Fruit fly (Drosophila melanogaster) whole organism, embryonic: ENCODE measurements around the gene P58IPK.

Experiments used
- Abd-B ChIP-seq: fragments of 200-800 bp; sonication (Bioruptor generic); optimal IDR thresholded peaks from 2 replicates; lab custom pipeline; 2018; ENCODE audit warnings: missing biosample characterization, mild to moderate bottlenecking, missing genetic modification characterization, moderate library complexity
- Atf6 ChIP-seq: fragments of 200-800 bp; sonication (Bioruptor generic); IDR thresholded peaks from 2 replicates; pipeline ENCODE4 v1.3.6; 2022; ENCODE audit warnings: missing biosample characterization, missing genetic modification characterization
- Bgb ChIP-seq: fragments of 200-800 bp; sonication (Bioruptor generic); IDR thresholded peaks from 2 replicates; pipeline ENCODE4 v1.3.6; 2022; ENCODE audit warnings: missing biosample characterization, missing genetic modification characterization; ENCODE audit not compliant: partially characterized antibody
- CG10654 ChIP-seq: fragments of 200-800 bp; sonication (Bioruptor generic); optimal IDR thresholded peaks from 2 replicates; lab custom pipeline; 2016; ENCODE audit warnings: missing biosample characterization, missing genetic modification characterization
- CG11398 ChIP-seq: fragments of 200-800 bp; sonication (Bioruptor generic); optimal IDR thresholded peaks from 2 replicates; lab custom pipeline; 2016; ENCODE audit warnings: missing biosample characterization, missing genetic modification characterization
- CG13775 ChIP-seq: fragments of 200-800 bp; sonication (Bioruptor generic); optimal IDR thresholded peaks from 3 replicates; lab custom pipeline; 2017; ENCODE audit warnings: missing biosample characterization, mild to moderate bottlenecking, missing genetic modification characterization
- CG14667 ChIP-seq: fragments of 200-800 bp; sonication (Bioruptor generic); IDR thresholded peaks from 2 replicates; pipeline ENCODE4 v1.3.6; 2022; ENCODE audit warnings: missing biosample characterization, missing genetic modification characterization
- CG15479 ChIP-seq: fragments of 200-800 bp; sonication (Bioruptor generic); optimal IDR thresholded peaks from 3 replicates; lab custom pipeline; 2019; ENCODE audit warnings: missing biosample characterization, mild to moderate bottlenecking, missing genetic modification characterization, moderate library complexity
- CG15514 ChIP-seq: fragments of 200-800 bp; sonication (Bioruptor generic); optimal IDR thresholded peaks from 3 replicates; lab custom pipeline; 2017; ENCODE audit warnings: missing biosample characterization, missing genetic modification characterization, mild to moderate bottlenecking, moderate library complexity, missing genetic modification reagents
- CG17612 ChIP-seq: fragments of 200-800 bp; sonication (Bioruptor generic); IDR thresholded peaks from 2 replicates; pipeline ENCODE4 v1.3.6; 2022; ENCODE audit warnings: missing biosample characterization, missing genetic modification characterization
- CG18011 ChIP-seq: fragments of 200-800 bp; sonication (Bioruptor generic); optimal IDR thresholded peaks from 2 replicates; lab custom pipeline; 2017; ENCODE audit warnings: missing biosample characterization, missing genetic modification characterization, mild to moderate bottlenecking, moderate library complexity, missing genotype
- CG1832 ChIP-seq: fragments of 200-800 bp; sonication (Bioruptor generic); optimal IDR thresholded peaks from 2 replicates; lab custom pipeline; 2017; ENCODE audit warnings: missing biosample characterization, mild to moderate bottlenecking, missing genetic modification characterization, inconsistent platforms
- CG2875 ChIP-seq: fragments of 200-800 bp; sonication (Bioruptor generic); optimal IDR thresholded peaks from 2 replicates; lab custom pipeline; 2017; ENCODE audit warnings: missing biosample characterization, mild to moderate bottlenecking, missing genetic modification characterization, missing genetic modification reagents
- CG3995 ChIP-seq: fragments of 200-800 bp; sonication (Bioruptor generic); optimal IDR thresholded peaks from 3 replicates; lab custom pipeline; 2016; ENCODE audit warnings: missing biosample characterization, missing genetic modification characterization
- CG4328 ChIP-seq: fragments of 200-800 bp; sonication (Bioruptor generic); optimal IDR thresholded peaks from 3 replicates; lab custom pipeline; 2017; ENCODE audit warnings: missing biosample characterization, missing genetic modification reagents, missing genetic modification characterization
- CG6689 ChIP-seq: fragments of 200-800 bp; sonication (Bioruptor generic); IDR thresholded peaks from 2 replicates; pipeline ENCODE4 v1.3.6; 2022; ENCODE audit warnings: missing biosample characterization, missing genetic modification characterization
- CG7987 ChIP-seq: fragments of 200-800 bp; sonication (Bioruptor generic); optimal IDR thresholded peaks from 2 replicates; lab custom pipeline; 2018; ENCODE audit warnings: missing biosample characterization, mild to moderate bottlenecking, missing genetic modification characterization, moderate library complexity
- CG8290 ChIP-seq, 3 experiments: fragments of 200-800 bp; sonication (Bioruptor generic); optimal IDR thresholded peaks; 2 replicates each; lab custom pipeline; 2016 to 2019; ENCODE audit warnings: missing biosample characterization in 3 of 3, missing genetic modification characterization in 3 of 3, mild to moderate bottlenecking in 2 of 3, moderate library complexity in 1 of 3
- CG8478 ChIP-seq: fragments of >200 bp; optimal IDR thresholded peaks from 2 replicates; lab custom pipeline; 2018
- CG8765 ChIP-seq: fragments of 200-800 bp; sonication (Bioruptor generic); IDR thresholded peaks from 2 replicates; pipeline ENCODE4 v1.3.6; 2022; ENCODE audit warnings: missing biosample characterization, missing genetic modification characterization
- CHES-1-like ChIP-seq: fragments of 200-800 bp; sonication (Bioruptor generic); optimal IDR thresholded peaks from 2 replicates; lab custom pipeline; 2016; ENCODE audit warnings: missing biosample characterization, missing genetic modification characterization
- D19A ChIP-seq: fragments of 200-800 bp; optimal IDR thresholded peaks from 3 replicates; lab custom pipeline; 2019; ENCODE audit warnings: missing biosample characterization, mild to moderate bottlenecking, missing genetic modification characterization, moderate library complexity
- Ets65A ChIP-seq: fragments of 200-800 bp; sonication (Bioruptor generic); peaks from one replicate; lab custom pipeline; 2016; ENCODE audit warnings: missing biosample characterization, missing genetic modification characterization
- HHEX ChIP-seq: fragments of 200-800 bp; sonication (Bioruptor generic); optimal IDR thresholded peaks from 3 replicates; lab custom pipeline; 2017; ENCODE audit warnings: missing biosample characterization, mild to moderate bottlenecking, missing genetic modification characterization, missing genetic modification reagents
- Hr3 ChIP-seq: fragments of 200-800 bp; sonication (Bioruptor generic); optimal IDR thresholded peaks from 3 replicates; lab custom pipeline; 2016; ENCODE audit warnings: missing biosample characterization, missing genetic modification characterization
- MESR4 ChIP-seq: fragments of 200-800 bp; sonication (Bioruptor generic); optimal IDR thresholded peaks from 2 replicates; lab custom pipeline; 2018; ENCODE audit warnings: missing biosample characterization, mild to moderate bottlenecking, missing genetic modification characterization, moderate library complexity
- Nf-YB ChIP-seq: fragments of 200-800 bp; sonication (Bioruptor generic); optimal IDR thresholded peaks from 3 replicates; lab custom pipeline; 2019; ENCODE audit warnings: missing biosample characterization, mild to moderate bottlenecking, missing genetic modification characterization, moderate library complexity
- Pdp1 ChIP-seq, 2 experiments: fragments of 200-800 bp; sonication (Bioruptor generic); optimal IDR thresholded peaks; 3 replicates each; lab custom pipeline; 2016; ENCODE audit warnings: missing biosample characterization in 2 of 2, missing genetic modification characterization in 2 of 2, mild to moderate bottlenecking in 1 of 2, moderate library complexity in 1 of 2
- Sox100B ChIP-seq: fragments of 200-800 bp; sonication (Bioruptor generic); optimal IDR thresholded peaks from 3 replicates; lab custom pipeline; 2018; ENCODE audit warnings: missing biosample characterization, mild to moderate bottlenecking, missing genetic modification characterization
- Taf1 ChIP-seq: fragments of 200-800 bp; sonication (Bioruptor generic); IDR thresholded peaks from 2 replicates; pipeline ENCODE4 v1.3.6; 2022; ENCODE audit warnings: missing biosample characterization, missing genetic modification characterization
- ato ChIP-seq: fragments of 200-800 bp; sonication (Bioruptor generic); IDR thresholded peaks from 2 replicates; pipeline ENCODE4 v1.3.6; 2022; ENCODE audit warnings: missing biosample characterization, missing genetic modification characterization; ENCODE audit not compliant: partially characterized antibody
- ci ChIP-seq: fragments of 200-800 bp; sonication (Bioruptor generic); IDR thresholded peaks from 3 replicates; pipeline ENCODE4 v1.3.6; 2022; ENCODE audit warnings: missing biosample characterization, missing genetic modification characterization
- crol ChIP-seq: fragments of 200-800 bp; sonication (Bioruptor generic); IDR thresholded peaks from 2 replicates; pipeline ENCODE4 v1.3.6; 2022; ENCODE audit warnings: missing biosample characterization, missing genetic modification characterization
- gfzf ChIP-seq: fragments of 200-800 bp; sonication (Bioruptor generic); optimal IDR thresholded peaks from 2 replicates; lab custom pipeline; 2016; ENCODE audit warnings: missing biosample characterization, mild to moderate bottlenecking, missing genetic modification characterization, moderate library complexity
- grn ChIP-seq: fragments of 200-800 bp; sonication (Bioruptor generic); optimal IDR thresholded peaks from 3 replicates; lab custom pipeline; 2017; ENCODE audit warnings: missing biosample characterization, missing genetic modification characterization
- gt ChIP-seq: fragments of 200-800 bp; sonication (Bioruptor generic); IDR thresholded peaks from 2 replicates; pipeline ENCODE4 v1.3.6; 2022; ENCODE audit warnings: missing biosample characterization, missing genetic modification characterization
- hkb ChIP-seq, 2 experiments: fragments of 200-800 bp in 1 of 2; fragments of >200 bp in 1 of 2; sonication (Bioruptor generic) in 1 of 2; IDR thresholded peaks in 1 of 2; optimal IDR thresholded peaks in 1 of 2; 2 replicates each; pipeline versions ENCODE4 v1.3.6 to Lab custom; 2017 to 2022; ENCODE audit warnings: missing biosample characterization in 1 of 2, missing genetic modification characterization in 1 of 2
- inv ChIP-seq: fragments of 200-800 bp; sonication (Bioruptor generic); IDR thresholded peaks from 2 replicates; pipeline ENCODE4 v1.3.6; 2022; ENCODE audit warnings: missing biosample characterization, missing genetic modification characterization; ENCODE audit not compliant: partially characterized antibody
- jing ChIP-seq: fragments of 200-800 bp; sonication (Bioruptor generic); optimal IDR thresholded peaks from 2 replicates; lab custom pipeline; 2018; ENCODE audit warnings: missing biosample characterization, mild to moderate bottlenecking, missing genetic modification characterization
- onecut ChIP-seq: fragments of 200-800 bp; sonication (Bioruptor generic); IDR thresholded peaks from 2 replicates; pipeline ENCODE4 v1.3.6; 2022; ENCODE audit warnings: missing biosample characterization, missing genetic modification characterization
- org-1 ChIP-seq: fragments of 200-800 bp; sonication (Bioruptor generic); optimal IDR thresholded peaks from 2 replicates; lab custom pipeline; 2017; ENCODE audit warnings: missing biosample characterization, missing genetic modification characterization
- sd ChIP-seq: fragments of 200-800 bp; sonication (Bioruptor generic); optimal IDR thresholded peaks from 3 replicates; lab custom pipeline; 2018; ENCODE audit warnings: missing biosample characterization, mild to moderate bottlenecking, missing genetic modification characterization, moderate library complexity
- sna ChIP-seq: fragments of 200-800 bp; sonication (Bioruptor generic); IDR thresholded peaks from 2 replicates; pipeline ENCODE4 v1.3.6; 2022; ENCODE audit warnings: missing biosample characterization, missing genetic modification characterization; ENCODE audit not compliant: partially characterized antibody
- sug ChIP-seq: fragments of 200-800 bp; optimal IDR thresholded peaks from 2 replicates; lab custom pipeline; 2019; ENCODE audit warnings: missing biosample characterization, mild to moderate bottlenecking, missing genetic modification characterization, moderate library complexity
- unc-4 ChIP-seq: fragments of 200-800 bp; sonication (Bioruptor generic); IDR thresholded peaks from 2 replicates; pipeline ENCODE4 v1.3.6; 2022; ENCODE audit warnings: missing biosample characterization, missing genetic modification characterization; ENCODE audit not compliant: partially characterized antibody
- vnd ChIP-seq: fragments of 200-800 bp; sonication (Bioruptor generic); IDR thresholded peaks from 3 replicates; pipeline ENCODE4 v1.3.6; 2022; ENCODE audit warnings: missing biosample characterization, missing genetic modification characterization; ENCODE audit not compliant: partially characterized antibody

The P58IPK gene

dm6 chr3R:9631564-9631963, 44.8 kb downstream of the P58IPK start, which contains the start of gene SpdS (continued):
- TF ChIP-seq Abd-B (GFP tag; lab: Kevin White, UChicago) (no peak), Hr3 (GFP tag; lab: Kevin White, UChicago) (no peak), gfzf (GFP tag; lab: Kevin White, UChicago) (peak; percentile 57), CHES-1-like (GFP tag; lab: Kevin White, UChicago) (no peak), CG18011 (GFP tag; lab: Kevin White, UChicago) (no peak), CG15514 (GFP tag; lab: Kevin White, UChicago) (no peak), gt (GFP tag; lab: Robert Waterston, UW) (no peak), jing (GFP tag; lab: Kevin White, UChicago) (no peak), hkb (optimal IDR thresholded peaks at IDR 0.05; lab: Kevin White, UChicago) (no peak), hkb (GFP tag; IDR thresholded peaks at IDR 0.05; lab: Robert Waterston, UW) (no peak), sd (peak; percentile 81), CG17612 (GFP tag; lab: Robert Waterston, UW) (no peak), HHEX (no peak), CG8765 (GFP tag; lab: Robert Waterston, UW) (no peak), CG2875 (no peak), CG6689 (GFP tag; lab: Robert Waterston, UW) (no peak), unc-4 (GFP tag; lab: Robert Waterston, UW) (no peak), Sox100B (GFP tag; lab: Kevin White, UChicago) (no peak)

dm6 chr3R:9632110-9632921, 45.6 kb downstream of the P58IPK start:
- TF ChIP-seq onecut (GFP tag; lab: Robert Waterston, UW) (peak; percentile 81), Ets65A (GFP tag; lab: Kevin White, UChicago) (peak; percentile 91), grn (GFP tag; lab: Kevin White, UChicago) (peak; percentile 47), CG8478 (peak; percentile 27), ato (GFP tag; lab: Robert Waterston, UW) (0 out of 2 replicates have a peak, but pooled peaks have one; percentile 23), crol (no peak), CG15479 (GFP tag; lab: Kevin White, UChicago) (peak; percentile 72), CG14667 (GFP tag; lab: Robert Waterston, UW) (no peak), inv (GFP tag; lab: Robert Waterston, UW) (no peak), D19A (tag; lab: Kevin White, UChicago) (peak; percentile 67)

- TF ChIP-seq Pdp1 (GFP tag; optimal IDR thresholded peaks at IDR 0.05; lab: Kevin White, UChicago), result peak in 1 of 2 experiments; percentile 89
- TF ChIP-seq MESR4, result peak; percentile 82
- TF ChIP-seq CG11398 (GFP tag; lab: Kevin White, UChicago), result peak; percentile 4
- peak; percentile 95 for TF ChIP-seq sna (GFP tag; lab: Robert Waterston, UW)
- TF ChIP-seq CG7987 (GFP tag; lab: Kevin White, UChicago), result peak; percentile 22
- TF ChIP-seq ci, result no peak
- no peak for TF ChIP-seq CG1832 (GFP tag; lab: Kevin White, UChicago)
- TF ChIP-seq Taf1, result no peak
- peak; percentile 59 for TF ChIP-seq Nf-YB (GFP tag; lab: Kevin White, UChicago)
- TF ChIP-seq CG8290 (GFP tag; optimal IDR thresholded peaks at IDR 0.05; lab: Kevin White, UChicago), result peak; percentile 48
- TF ChIP-seq CG8290 (tag; optimal IDR thresholded peaks at IDR 0.05; lab: Kevin White, UChicago), result no peak
- TF ChIP-seq CG3995 (GFP tag; lab: Kevin White, UChicago), result peak; percentile 99
- TF ChIP-seq sug (tag; lab: Kevin White, UChicago), result peak; percentile 26
- TF ChIP-seq CG13775 (GFP tag; lab: Kevin White, UChicago), result peak; percentile 1
- TF ChIP-seq vnd (GFP tag; lab: Robert Waterston, UW), result peak; percentile 78
- TF ChIP-seq Bgb (GFP tag; lab: Robert Waterston, UW), result peak; percentile 95
- no peak for TF ChIP-seq Atf6 (GFP tag; lab: Robert Waterston, UW)
- TF ChIP-seq CG4328, result no peak
- TF ChIP-seq CG10654 (GFP tag; lab: Kevin White, UChicago), result no peak
- TF ChIP-seq org-1 (GFP tag; lab: Kevin White, UChicago), result no peak
Measured at dm6 chr3R:9637361-9637760, 50.6 kb downstream of the P58IPK start, which contains the start of gene Scm. Scm (minus strand) TSS chr3R:9637611.
